Worm (Caenorhabditis elegans): ENCODE measurements around the gene Y48E1B.8.

Gene Y48E1B.8

DNA sequence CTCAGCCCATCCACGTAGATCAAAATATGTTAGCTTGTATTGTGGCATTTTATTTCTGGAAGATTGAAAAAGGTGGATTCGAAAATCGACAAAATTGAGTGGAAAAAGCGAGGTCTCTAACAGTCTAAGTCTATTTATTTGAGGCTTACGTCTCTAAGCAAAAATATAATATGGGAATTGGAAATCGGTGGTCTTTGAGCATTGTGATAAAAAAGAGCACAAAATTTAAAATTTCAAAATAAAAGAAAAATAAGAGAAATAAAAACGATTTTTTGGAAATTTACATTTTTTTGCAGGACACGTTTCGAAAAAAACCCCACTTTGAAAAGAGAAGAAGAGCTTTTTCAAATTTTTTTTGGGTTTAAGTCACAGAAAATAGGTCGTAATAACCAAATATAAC is 27.6 kb downstream of the Y48E1B.8 start, which contains the start of gene gst-15:
gst-15 (minus strand) TSS at position 101 of the 400 bp plus-strand sequence.
- TF ChIP-seq tra-4 (tag; optimal IDR thresholded peaks at IDR 0.05): no peak
- TF ChIP-seq hnd-1 (tag; optimal IDR thresholded peaks at IDR 0.05): no peak
- no peak for TF ChIP-seq hmbx-1 (tag; optimal IDR thresholded peaks at IDR 0.05)
- no peak for TF ChIP-seq tbx-37 (GFP tag; conservative IDR thresholded peaks at IDR 0.05)
- TF ChIP-seq pes-1 (GFP tag; IDR thresholded peaks at IDR 0.05): no peak
- TF ChIP-seq ceh-36 (tag; optimal IDR thresholded peaks at IDR 0.05): no peak
- no peak for TF ChIP-seq hmg-4 (GFP tag; optimal IDR thresholded peaks at IDR 0.05)
- TF ChIP-seq F13C5.2 (tag; optimal IDR thresholded peaks at IDR 0.05): no peak
- no peak for TF ChIP-seq tbx-11 (GFP tag; IDR thresholded peaks at IDR 0.05)
- TF ChIP-seq aly-1 (tag; optimal IDR thresholded peaks at IDR 0.05): no peak
- TF ChIP-seq ets-7 (tag; optimal IDR thresholded peaks at IDR 0.05): no peak
- no peak for TF ChIP-seq ceh-13 (GFP tag; optimal IDR thresholded peaks at IDR 0.05)
- no peak for TF ChIP-seq sea-1 (GFP tag; conservative IDR thresholded peaks at IDR 0.05)

DNA sequence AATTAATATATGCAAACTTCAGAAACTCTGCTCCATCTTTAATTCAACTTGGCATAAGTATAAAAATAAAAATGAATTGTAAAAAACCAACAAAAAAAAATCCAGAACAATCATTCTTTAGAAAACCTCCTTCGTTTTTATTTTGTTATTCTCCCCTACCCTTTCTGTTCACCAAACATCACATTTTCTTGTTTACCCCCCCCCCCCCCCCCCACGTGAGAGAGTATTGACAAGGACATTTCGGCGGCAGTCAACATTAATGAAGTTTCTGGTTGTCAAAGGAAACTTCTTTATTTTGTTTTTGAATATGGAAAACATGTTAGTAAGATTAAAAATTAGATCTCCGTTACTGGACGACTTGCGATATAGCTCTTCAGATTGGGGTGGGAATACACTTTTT is 29.0 kb downstream of the Y48E1B.8 start:
- TF ChIP-seq hmg-4 (GFP tag; optimal IDR thresholded peaks at IDR 0.05): no peak
- TF ChIP-seq tbx-11 (GFP tag; IDR thresholded peaks at IDR 0.05): no peak

DNA sequence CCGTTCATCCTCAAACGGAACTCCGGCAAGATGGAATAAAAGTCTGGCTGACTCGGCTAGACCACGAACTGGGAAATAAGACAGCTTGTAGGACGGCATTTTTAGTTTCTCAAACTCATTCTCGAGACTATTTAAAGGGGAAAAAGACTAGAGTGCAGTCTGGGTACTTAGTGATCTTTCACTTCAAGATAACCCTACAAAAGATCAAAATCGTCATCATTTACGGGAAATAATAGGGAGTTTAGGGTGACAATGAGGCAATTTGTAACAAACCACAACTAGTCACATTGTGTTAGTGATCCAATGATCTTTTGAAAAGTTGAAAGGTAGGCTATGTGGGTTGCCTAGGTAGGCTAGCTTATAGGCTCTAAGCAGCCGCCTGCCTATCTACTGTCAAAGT is 30.5 kb downstream of the Y48E1B.8 start, which contains the start of gene gst-14:
gst-14 (minus strand) TSS at position 101 of the 400 bp plus-strand sequence.
- no peak for TF ChIP-seq ceh-36 (tag; optimal IDR thresholded peaks at IDR 0.05)
- TF ChIP-seq sea-1 (GFP tag; conservative IDR thresholded peaks at IDR 0.05): no peak
- no peak for TF ChIP-seq tra-4 (tag; optimal IDR thresholded peaks at IDR 0.05)
- no peak for TF ChIP-seq tbx-11 (GFP tag; IDR thresholded peaks at IDR 0.05)
- TF ChIP-seq hnd-1 (tag; optimal IDR thresholded peaks at IDR 0.05): no peak
- TF ChIP-seq tbx-37 (GFP tag; conservative IDR thresholded peaks at IDR 0.05): no peak
- no peak for TF ChIP-seq B0310.2 (tag; optimal IDR thresholded peaks at IDR 0.05)
- no peak for TF ChIP-seq flt-1 (GFP tag; IDR thresholded peaks at IDR 0.05)
- no peak for TF ChIP-seq ama-1 (optimal IDR thresholded peaks at IDR 0.05)
- no peak for TF ChIP-seq scrt-1 (GFP tag; IDR thresholded peaks at IDR 0.05)
- TF ChIP-seq F13C5.2 (tag; optimal IDR thresholded peaks at IDR 0.05): no peak
- no peak for TF ChIP-seq ets-7 (tag; optimal IDR thresholded peaks at IDR 0.05)
- TF ChIP-seq aly-1 (tag; optimal IDR thresholded peaks at IDR 0.05): no peak
- no peak for TF ChIP-seq pes-1 (GFP tag; IDR thresholded peaks at IDR 0.05)
- no peak for TF ChIP-seq hmbx-1 (tag; optimal IDR thresholded peaks at IDR 0.05)
- TF ChIP-seq ceh-13 (GFP tag; optimal IDR thresholded peaks at IDR 0.05): no peak

DNA sequence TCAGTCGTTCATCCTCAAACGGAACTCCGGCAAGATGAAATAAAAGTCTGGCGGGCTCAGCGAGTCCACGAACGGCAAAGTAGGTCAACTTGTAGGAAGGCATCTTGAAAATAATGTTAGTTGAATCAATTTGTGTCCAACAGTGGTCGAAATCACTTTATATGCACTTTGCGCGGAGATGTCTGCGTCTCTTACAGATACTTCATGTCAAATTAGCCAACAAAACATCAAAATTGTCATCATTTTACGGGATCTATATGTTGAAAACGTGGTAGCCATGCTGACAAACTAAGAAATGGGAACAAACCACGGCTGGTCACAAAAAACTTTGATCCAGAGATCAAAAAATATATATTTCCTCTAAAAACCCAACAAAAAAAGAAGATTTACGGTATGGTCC is 32.3 kb downstream of the Y48E1B.8 start, which contains the start of gene gst-12:
gst-12 (minus strand) TSS at position 254 of the 400 bp plus-strand sequence.
- TF ChIP-seq ets-7 (tag; optimal IDR thresholded peaks at IDR 0.05): no peak
- TF ChIP-seq tbx-11 (GFP tag; IDR thresholded peaks at IDR 0.05): no peak
- no peak for TF ChIP-seq F13C5.2 (tag; optimal IDR thresholded peaks at IDR 0.05)
- no peak for TF ChIP-seq tbx-37 (GFP tag; conservative IDR thresholded peaks at IDR 0.05)
- no peak for TF ChIP-seq flt-1 (GFP tag; IDR thresholded peaks at IDR 0.05)
- no peak for TF ChIP-seq ceh-13 (GFP tag; optimal IDR thresholded peaks at IDR 0.05)
- TF ChIP-seq hmbx-1 (tag; optimal IDR thresholded peaks at IDR 0.05): no peak
- TF ChIP-seq sea-1 (GFP tag; conservative IDR thresholded peaks at IDR 0.05): no peak
- no peak for TF ChIP-seq pes-1 (GFP tag; IDR thresholded peaks at IDR 0.05)
- no peak for TF ChIP-seq ceh-36 (tag; optimal IDR thresholded peaks at IDR 0.05)
- TF ChIP-seq B0310.2 (tag; optimal IDR thresholded peaks at IDR 0.05): no peak
- TF ChIP-seq hmg-4 (GFP tag; optimal IDR thresholded peaks at IDR 0.05): no peak
- no peak for TF ChIP-seq aly-1 (tag; optimal IDR thresholded peaks at IDR 0.05)
- TF ChIP-seq scrt-1 (GFP tag; IDR thresholded peaks at IDR 0.05): no peak
- no peak for TF ChIP-seq tra-4 (tag; optimal IDR thresholded peaks at IDR 0.05)

DNA sequence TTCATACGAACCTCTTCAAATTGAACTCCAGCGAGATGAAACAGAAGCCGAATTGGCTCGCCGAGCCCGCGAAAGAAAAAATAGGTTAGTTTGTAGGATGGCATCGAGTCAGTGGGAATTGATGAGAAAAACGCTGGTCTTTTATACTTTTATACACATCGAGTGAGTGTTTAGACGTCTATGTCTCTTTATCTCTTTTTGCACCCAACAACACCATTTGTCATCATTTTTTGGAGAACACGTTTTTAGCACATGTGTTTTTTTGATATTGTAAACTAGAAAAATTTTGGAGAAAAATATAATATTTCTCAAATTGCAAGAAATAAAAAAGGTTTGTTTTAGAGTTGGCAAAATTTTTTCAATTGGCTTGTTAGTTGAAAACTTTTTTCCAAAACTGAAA is 38.8 kb downstream of the Y48E1B.8 start, which contains the start of gene gst-16:
gst-16 (minus strand) TSS at position 111 of the 400 bp plus-strand sequence.
- TF ChIP-seq pes-1 (GFP tag; IDR thresholded peaks at IDR 0.05) (no peak), hmbx-1 (tag; optimal IDR thresholded peaks at IDR 0.05) (no peak), ama-1 (optimal IDR thresholded peaks at IDR 0.05) (no peak), scrt-1 (GFP tag; IDR thresholded peaks at IDR 0.05) (no peak), sea-1 (GFP tag; conservative IDR thresholded peaks at IDR 0.05) (no peak), tra-4 (tag; optimal IDR thresholded peaks at IDR 0.05) (no peak), aly-1 (tag; optimal IDR thresholded peaks at IDR 0.05) (no peak), F13C5.2 (tag; optimal IDR thresholded peaks at IDR 0.05) (no peak), ceh-13 (GFP tag; optimal IDR thresholded peaks at IDR 0.05) (no peak), tbx-37 (GFP tag; conservative IDR thresholded peaks at IDR 0.05) (no peak), flt-1 (GFP tag; IDR thresholded peaks at IDR 0.05) (no peak), tbx-11 (GFP tag; IDR thresholded peaks at IDR 0.05) (no peak), B0310.2 (tag; optimal IDR thresholded peaks at IDR 0.05) (no peak), ceh-36 (tag; optimal IDR thresholded peaks at IDR 0.05) (no peak), hmg-4 (GFP tag; optimal IDR thresholded peaks at IDR 0.05) (no peak)

DNA sequence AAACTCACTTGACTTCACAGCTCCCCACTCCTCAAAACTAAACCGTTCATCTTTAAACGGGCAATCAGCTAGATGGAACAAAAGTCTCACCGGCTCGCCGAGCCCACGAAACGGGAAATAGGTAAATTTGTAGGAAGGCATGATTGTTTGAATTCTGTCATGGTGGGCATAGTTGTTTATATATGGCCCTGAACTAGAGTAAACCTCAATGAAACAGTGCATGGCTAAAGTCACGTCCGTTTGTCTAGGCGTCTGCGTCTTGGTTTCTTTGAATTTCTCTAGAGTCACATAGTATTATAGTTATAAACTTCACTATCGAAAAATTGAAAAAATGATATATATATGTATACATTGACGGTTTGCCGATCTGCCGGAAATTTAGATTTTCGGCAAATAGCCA is 41.5 kb downstream of the Y48E1B.8 start, which contains the start of gene gst-19:
gst-19 (minus strand) TSS at position 145 of the 400 bp plus-strand sequence.
- TF ChIP-seq tra-4 (tag; optimal IDR thresholded peaks at IDR 0.05) (no peak), hnd-1 (tag; optimal IDR thresholded peaks at IDR 0.05) (no peak), B0310.2 (tag; optimal IDR thresholded peaks at IDR 0.05) (no peak), flt-1 (GFP tag; IDR thresholded peaks at IDR 0.05) (no peak), ceh-36 (tag; optimal IDR thresholded peaks at IDR 0.05) (no peak), tbx-11 (GFP tag; IDR thresholded peaks at IDR 0.05) (no peak), ama-1 (optimal IDR thresholded peaks at IDR 0.05) (no peak)

DNA sequence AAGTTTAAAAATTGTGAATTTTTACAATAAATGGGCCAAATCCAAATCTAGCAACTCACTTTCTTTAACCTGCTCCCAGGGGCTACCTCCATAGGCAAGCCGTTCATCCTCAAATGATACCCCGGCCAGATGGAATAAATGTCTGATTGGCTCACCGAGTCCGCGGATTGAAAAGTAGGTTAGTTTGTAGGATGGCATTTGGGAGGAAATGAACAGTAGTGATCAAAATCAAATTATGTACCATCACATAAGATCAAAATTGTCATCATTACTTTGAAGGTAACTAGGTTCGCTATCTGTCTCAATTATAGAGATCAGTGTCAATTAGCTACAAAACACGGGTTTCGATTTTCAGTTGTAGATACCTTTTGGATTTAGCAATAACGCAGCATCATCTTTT is 45.2 kb downstream of the Y48E1B.8 start, which contains the start of the genes gst-17 and gst-18:
gst-17 (minus strand) TSS at position 101 of the 400 bp plus-strand sequence.
gst-18 (minus strand) TSS at position 198 of the 400 bp plus-strand sequence.
- TF ChIP-seq flt-1 (GFP tag; IDR thresholded peaks at IDR 0.05) (no peak), B0310.2 (tag; optimal IDR thresholded peaks at IDR 0.05) (no peak), tra-4 (tag; optimal IDR thresholded peaks at IDR 0.05) (no peak), tbx-11 (GFP tag; IDR thresholded peaks at IDR 0.05) (no peak), aly-1 (tag; optimal IDR thresholded peaks at IDR 0.05) (no peak), sea-1 (GFP tag; conservative IDR thresholded peaks at IDR 0.05) (no peak), ceh-13 (GFP tag; optimal IDR thresholded peaks at IDR 0.05) (no peak), scrt-1 (GFP tag; IDR thresholded peaks at IDR 0.05) (no peak), ets-7 (tag; optimal IDR thresholded peaks at IDR 0.05) (no peak), hmbx-1 (tag; optimal IDR thresholded peaks at IDR 0.05) (no peak), hnd-1 (tag; optimal IDR thresholded peaks at IDR 0.05) (no peak), tbx-37 (GFP tag; conservative IDR thresholded peaks at IDR 0.05) (no peak), F13C5.2 (tag; optimal IDR thresholded peaks at IDR 0.05) (no peak), hmg-4 (GFP tag; optimal IDR thresholded peaks at IDR 0.05) (no peak), ceh-36 (tag; optimal IDR thresholded peaks at IDR 0.05) (no peak), ama-1 (optimal IDR thresholded peaks at IDR 0.05) (no peak), pes-1 (GFP tag; IDR thresholded peaks at IDR 0.05) (no peak)

Measured in whole organism, early embryonic.